Worm (Caenorhabditis elegans) whole organism, late embryonic: ENCODE data around the gene F01F1.11.

ENCODE experiments used
- C08G9.2 ChIP-seq: sonication (generic microtip); optimal IDR thresholded peaks from 2 replicates; lab custom pipeline; 2016; ENCODE audit warnings: mild to moderate bottlenecking, missing genetic modification characterization, moderate library complexity, missing compliant biosample characterization
- K02D7.2 ChIP-seq: sonication (generic microtip); optimal IDR thresholded peaks from 2 replicates; lab custom pipeline; 2017; ENCODE audit warnings: mild to moderate bottlenecking, missing genetic modification characterization, missing compliant biosample characterization
- K09A11.1 ChIP-seq: sonication (generic microtip); optimal IDR thresholded peaks from 2 replicates; lab custom pipeline; 2017; ENCODE audit warnings: antibody characterized with exemption, mild to moderate bottlenecking, missing genetic modification characterization, missing compliant biosample characterization; ENCODE audit not compliant: insufficient read depth
- Y22D7AL.16 ChIP-seq: sonication (generic microtip); optimal IDR thresholded peaks from 2 replicates; lab custom pipeline; 2016; ENCODE audit warnings: missing genetic modification characterization, missing compliant biosample characterization
- ahr-1 ChIP-seq: sonication (generic microtip); optimal IDR thresholded peaks from 2 replicates; lab custom pipeline; 2016; ENCODE audit warnings: missing genetic modification characterization, missing compliant biosample characterization
- ama-1 ChIP-seq: fragments of 150-350 bp; optimal IDR thresholded peaks from 2 replicates; lab custom pipeline; 2014
- ceh-14 ChIP-seq: sonication (generic microtip); optimal IDR thresholded peaks from 2 replicates; lab custom pipeline; 2016; ENCODE audit warnings: missing genotype, missing genetic modification characterization, missing compliant biosample characterization
- ceh-18 ChIP-seq: sonication (generic microtip); optimal IDR thresholded peaks from 2 replicates; lab custom pipeline; 2016; ENCODE audit warnings: missing genetic modification characterization, missing compliant biosample characterization
- ceh-22 ChIP-seq: sonication (generic microtip); optimal IDR thresholded peaks from 2 replicates; lab custom pipeline; 2017; ENCODE audit warnings: missing biosample characterization, missing genetic modification characterization
- ceh-24 ChIP-seq: sonication (generic microtip); optimal IDR thresholded peaks from 2 replicates; lab custom pipeline; 2016; ENCODE audit warnings: mild to moderate bottlenecking, missing genetic modification characterization, missing compliant biosample characterization
- ceh-30 ChIP-seq: fragments of 150-350 bp; optimal IDR thresholded peaks from 2 replicates; lab custom pipeline; 2014; ENCODE audit warnings: missing biosample characterization, missing genetic modification characterization
- ceh-31 ChIP-seq: sonication (generic microtip); optimal IDR thresholded peaks from 2 replicates; lab custom pipeline; 2016; ENCODE audit warnings: missing genetic modification characterization, missing compliant biosample characterization
- ceh-34 ChIP-seq: sonication (generic microtip); optimal IDR thresholded peaks from 2 replicates; lab custom pipeline; 2016; ENCODE audit warnings: mild to moderate bottlenecking, missing genetic modification characterization, missing compliant biosample characterization
- ceh-48 ChIP-seq: sonication (generic microtip); optimal IDR thresholded peaks from 2 replicates; lab custom pipeline; 2016; ENCODE audit warnings: missing genetic modification characterization, inconsistent platforms, missing compliant biosample characterization
- che-1 ChIP-seq: sonication (generic microtip); optimal IDR thresholded peaks from 2 replicates; lab custom pipeline; 2016; ENCODE audit warnings: mild to moderate bottlenecking, missing genetic modification characterization, missing compliant biosample characterization
- dve-1 ChIP-seq: sonication (generic microtip); optimal IDR thresholded peaks from 2 replicates; lab custom pipeline; 2017; ENCODE audit warnings: antibody characterized with exemption, mild to moderate bottlenecking, missing genetic modification characterization, missing compliant biosample characterization
- elt-2 ChIP-seq: sonication (generic microtip); optimal IDR thresholded peaks from 2 replicates; lab custom pipeline; 2016; ENCODE audit warnings: missing genetic modification reagents, missing genetic modification characterization, missing compliant biosample characterization
- elt-4 ChIP-seq: sonication (generic microtip); optimal IDR thresholded peaks from 2 replicates; lab custom pipeline; 2016; ENCODE audit warnings: missing genetic modification characterization, missing compliant biosample characterization
- ets-4 ChIP-seq: sonication (generic microtip); optimal IDR thresholded peaks from 2 replicates; lab custom pipeline; 2016; ENCODE audit warnings: missing genetic modification characterization, missing compliant biosample characterization
- eyg-1 ChIP-seq: sonication (generic microtip); optimal IDR thresholded peaks from 2 replicates; lab custom pipeline; 2016; ENCODE audit warnings: missing genotype, missing genetic modification characterization, missing compliant biosample characterization
- fax-1 ChIP-seq: sonication (generic microtip); optimal IDR thresholded peaks from 2 replicates; lab custom pipeline; 2016; ENCODE audit warnings: missing genotype, missing genetic modification characterization, missing compliant biosample characterization
- fkh-10 ChIP-seq: fragments of 150-350 bp; optimal IDR thresholded peaks from 2 replicates; lab custom pipeline; 2014; ENCODE audit warnings: missing biosample characterization, missing genetic modification reagents, missing genetic modification characterization
- fkh-6 ChIP-seq: sonication (generic microtip); optimal IDR thresholded peaks from 2 replicates; lab custom pipeline; 2016; ENCODE audit warnings: missing genetic modification characterization, missing compliant biosample characterization
- gmeb-2 ChIP-seq: sonication (generic microtip); optimal IDR thresholded peaks from 2 replicates; lab custom pipeline; 2016; ENCODE audit warnings: missing genetic modification characterization, inconsistent platforms, missing compliant biosample characterization
- hlh-13 ChIP-seq: fragments of 200-800 bp; sonication (Bioruptor generic); optimal IDR thresholded peaks from 2 replicates; lab custom pipeline; 2018; ENCODE audit warnings: mild to moderate bottlenecking, missing genetic modification characterization, missing compliant biosample characterization
- hlh-30 ChIP-seq: sonication (generic microtip); optimal IDR thresholded peaks from 2 replicates; lab custom pipeline; 2017; ENCODE audit warnings: antibody characterized with exemption, missing genetic modification characterization, missing compliant biosample characterization; ENCODE audit not compliant: insufficient read depth
- hlh-6 ChIP-seq: sonication (generic microtip); optimal IDR thresholded peaks from 2 replicates; lab custom pipeline; 2016; ENCODE audit warnings: missing genotype, missing genetic modification characterization, missing compliant biosample characterization
- hlh-8 ChIP-seq: sonication (generic microtip); optimal IDR thresholded peaks from 2 replicates; lab custom pipeline; 2016; ENCODE audit warnings: missing genotype, missing genetic modification characterization, missing compliant biosample characterization
- lin-11 ChIP-seq: fragments of 200-800 bp; sonication (Bioruptor generic); optimal IDR thresholded peaks from 2 replicates; lab custom pipeline; 2018; ENCODE audit warnings: mild to moderate bottlenecking, missing genetic modification characterization, missing compliant biosample characterization
- madf-2 ChIP-seq: sonication (generic microtip); optimal IDR thresholded peaks from 2 replicates; lab custom pipeline; 2017; ENCODE audit warnings: missing genetic modification characterization, missing compliant biosample characterization
- mec-3 ChIP-seq: sonication (generic microtip); optimal IDR thresholded peaks from 2 replicates; lab custom pipeline; 2016; ENCODE audit warnings: borderline replicate concordance, missing genetic modification characterization, missing compliant biosample characterization
- nfya-1 ChIP-seq: sonication (generic microtip); optimal IDR thresholded peaks from 2 replicates; lab custom pipeline; 2017; ENCODE audit warnings: missing genetic modification characterization, mild to moderate bottlenecking, missing compliant biosample characterization, antibody characterized with exemption, moderate library complexity
- nhr-11 ChIP-seq: fragments of 150-350 bp; optimal IDR thresholded peaks from 2 replicates; lab custom pipeline; 2014; ENCODE audit warnings: missing biosample characterization, missing genetic modification characterization
- npax-4 ChIP-seq: sonication (generic microtip); optimal IDR thresholded peaks from 2 replicates; lab custom pipeline; 2016; ENCODE audit warnings: missing genetic modification characterization, missing compliant biosample characterization
- pha-4 ChIP-seq: fragments of 150-350 bp; optimal IDR thresholded peaks from 2 replicates; lab custom pipeline; 2018; ENCODE audit warnings: missing biosample characterization, missing genetic modification reagents, missing genetic modification characterization
- ref-2 ChIP-seq: sonication (generic microtip); optimal IDR thresholded peaks from 2 replicates; lab custom pipeline; 2016; ENCODE audit warnings: missing genetic modification characterization, missing compliant biosample characterization
- rnt-1 ChIP-seq: sonication (generic microtip); optimal IDR thresholded peaks from 2 replicates; lab custom pipeline; 2016; ENCODE audit warnings: missing genetic modification characterization, missing compliant biosample characterization
- sox-2 ChIP-seq: fragments of 200-800 bp; sonication (Bioruptor generic); IDR thresholded peaks from 2 replicates; pipeline ENCODE4 v1.3.6; 2022; ENCODE audit warnings: missing genetic modification reagents, missing genetic modification characterization, missing compliant biosample characterization
- sox-4 ChIP-seq: sonication (generic microtip); optimal IDR thresholded peaks from 2 replicates; lab custom pipeline; 2017; ENCODE audit warnings: mild to moderate bottlenecking, missing genetic modification characterization, inconsistent platforms, missing compliant biosample characterization
- syd-9 ChIP-seq: sonication (generic microtip); optimal IDR thresholded peaks from 2 replicates; lab custom pipeline; 2016; ENCODE audit warnings: mild to moderate bottlenecking, missing genetic modification characterization, moderate library complexity, missing compliant biosample characterization
- tbx-2 ChIP-seq: sonication (generic microtip); optimal IDR thresholded peaks from 2 replicates; lab custom pipeline; 2016; ENCODE audit warnings: missing genetic modification characterization, missing compliant biosample characterization
- tbx-7 ChIP-seq: sonication (generic microtip); optimal IDR thresholded peaks from 2 replicates; lab custom pipeline; 2016; ENCODE audit warnings: missing genotype, missing genetic modification characterization, missing compliant biosample characterization
- ttx-3 ChIP-seq: sonication (generic microtip); optimal IDR thresholded peaks from 2 replicates; lab custom pipeline; 2016; ENCODE audit warnings: missing genetic modification reagents, missing genetic modification characterization, missing compliant biosample characterization
- unc-3 ChIP-seq, 2 experiments: fragments of 200-800 bp in 1 of 2; sonication (Bioruptor generic) in 1 of 2; sonication (generic microtip) in 1 of 2; conservative IDR thresholded peaks in 1 of 2; optimal IDR thresholded peaks in 1 of 2; 2 replicates each; pipeline versions ENCODE4 v1.3.6 to Lab custom; 2016 to 2022; ENCODE audit warnings: missing compliant biosample characterization in 2 of 2, missing genetic modification characterization in 2 of 2, missing genetic modification reagents in 1 of 2
- unc-42 ChIP-seq: sonication (generic microtip); optimal IDR thresholded peaks from 2 replicates; lab custom pipeline; 2016; ENCODE audit warnings: missing genotype, missing genetic modification characterization, missing compliant biosample characterization
- unc-55 ChIP-seq: sonication (generic microtip); optimal IDR thresholded peaks from 2 replicates; lab custom pipeline; 2017; ENCODE audit warnings: missing biosample characterization, missing genetic modification reagents, missing genetic modification characterization
- zip-5 ChIP-seq: sonication (generic microtip); optimal IDR thresholded peaks from 2 replicates; lab custom pipeline; 2016; ENCODE audit warnings: missing genetic modification characterization, missing compliant biosample characterization
- ztf-16 ChIP-seq: sonication (generic microtip); optimal IDR thresholded peaks from 2 replicates; lab custom pipeline; 2017; ENCODE audit warnings: missing genetic modification characterization, missing compliant biosample characterization

The F01F1.11 gene

ce11 chrIII:5853240-5853639, 18.4 kb downstream of the F01F1.11 start, which contains the start of gene ddx-23:
ddx-23 (minus strand) TSS chrIII:5853269.
- TF ChIP-seq ceh-24 (tag; lab: Kevin White, UChicago): no peak
- peak; percentile 11 for TF ChIP-seq elt-2 (tag; lab: Kevin White, UChicago)
- no peak for TF ChIP-seq ttx-3
- TF ChIP-seq dve-1 (tag; lab: Kevin White, UChicago): no peak
- TF ChIP-seq lin-11 (tag; lab: Kevin White, UChicago): no peak
- no peak for TF ChIP-seq C08G9.2 (tag; lab: Kevin White, UChicago)
- no peak for TF ChIP-seq unc-55 (GFP tag; lab: Kevin White, UChicago)
- TF ChIP-seq npax-4 (tag; lab: Kevin White, UChicago): no peak
- TF ChIP-seq pha-4 (tag; lab: Kevin White, UChicago): no peak
- TF ChIP-seq ceh-48: no peak
- TF ChIP-seq Y22D7AL.16 (tag; lab: Kevin White, UChicago): no peak
- no peak for TF ChIP-seq fkh-6 (tag; lab: Kevin White, UChicago)
- no peak for TF ChIP-seq syd-9 (tag; lab: Kevin White, UChicago)
- TF ChIP-seq ets-4: peak; percentile 93
- no peak for TF ChIP-seq sox-2 (GFP tag; lab: Robert Waterston, UW)
- no peak for TF ChIP-seq tbx-7
- TF ChIP-seq che-1 (tag; lab: Kevin White, UChicago): no peak
- TF ChIP-seq ceh-14 (tag; lab: Kevin White, UChicago): peak; percentile 9
- TF ChIP-seq nfya-1 (tag; lab: Kevin White, UChicago): no peak
- no peak for TF ChIP-seq ceh-18 (tag; lab: Kevin White, UChicago)
- no peak for TF ChIP-seq zip-5 (tag; lab: Kevin White, UChicago)
- TF ChIP-seq fax-1: peak; percentile 7
- TF ChIP-seq ceh-30: no peak
- no peak for TF ChIP-seq ama-1 (lab: Kevin White, UChicago)
- no peak for TF ChIP-seq gmeb-2 (tag; lab: Kevin White, UChicago)
- no peak for TF ChIP-seq ceh-34
- TF ChIP-seq K02D7.2 (tag; lab: Kevin White, UChicago): no peak
- no peak for TF ChIP-seq nhr-11 (tag; lab: Kevin White, UChicago)
- peak; percentile 34 for TF ChIP-seq unc-42 (tag; lab: Kevin White, UChicago)
- TF ChIP-seq hlh-13 (GFP tag; lab: Kevin White, UChicago): no peak
- TF ChIP-seq mec-3 (tag; lab: Kevin White, UChicago): no peak
- peak; percentile 70 for TF ChIP-seq ceh-31 (tag; lab: Kevin White, UChicago)
- TF ChIP-seq ceh-22 (tag; lab: Kevin White, UChicago): no peak
- TF ChIP-seq ahr-1 (tag; lab: Kevin White, UChicago): no peak
- TF ChIP-seq ref-2: no peak
- no peak for TF ChIP-seq madf-2 (tag; lab: Kevin White, UChicago)
- no peak for TF ChIP-seq rnt-1
- no peak for TF ChIP-seq sox-4 (tag; lab: Kevin White, UChicago)
- peak; percentile 7 for TF ChIP-seq hlh-8 (tag; lab: Kevin White, UChicago)
- no peak for TF ChIP-seq eyg-1 (tag; lab: Kevin White, UChicago)
- no peak for TF ChIP-seq unc-3 (GFP tag; conservative IDR thresholded peaks at IDR 0.05; lab: Robert Waterston, UW)
- no peak for TF ChIP-seq unc-3 (tag; optimal IDR thresholded peaks at IDR 0.05; lab: Kevin White, UChicago)
- no peak for TF ChIP-seq hlh-30
- TF ChIP-seq K09A11.1 (tag; lab: Kevin White, UChicago): no peak
- no peak for TF ChIP-seq ztf-16 (tag; lab: Kevin White, UChicago)
- peak; percentile 14 for TF ChIP-seq tbx-2
- no peak for TF ChIP-seq hlh-6 (tag; lab: Kevin White, UChicago)
- no peak for TF ChIP-seq fkh-10
- no peak for TF ChIP-seq elt-4 (tag; lab: Kevin White, UChicago)
- TF ChIP-seq, all 69 proteins: peak for 8
